Worm (Caenorhabditis elegans) whole organism, midembryonic: ENCODE results near the gene set-5.

Experiments used
- cog-1 ChIP-seq: sonication (generic microtip); optimal IDR thresholded peaks from 2 replicates; lab custom pipeline; 2016; ENCODE audit warnings: missing genetic modification characterization, missing compliant biosample characterization
- flt-1 ChIP-seq: fragments of 200-800 bp; sonication (Bioruptor generic); IDR thresholded peaks from 2 replicates; pipeline ENCODE4 v1.3.6; 2022; ENCODE audit warnings: missing genetic modification characterization, missing compliant biosample characterization
- ref-1 ChIP-seq: fragments of 200-800 bp; sonication (Bioruptor generic); conservative IDR thresholded peaks from 2 replicates; pipeline ENCODE4 v1.3.6; 2022; ENCODE audit warnings: missing genetic modification reagents, missing genetic modification characterization, missing compliant biosample characterization
- ztf-29 ChIP-seq: fragments of 200-800 bp; sonication (Bioruptor generic); IDR thresholded peaks from 2 replicates; pipeline ENCODE4 v1.3.6; 2022; ENCODE audit warnings: missing genetic modification reagents, missing genetic modification characterization, missing compliant biosample characterization

DNA sequence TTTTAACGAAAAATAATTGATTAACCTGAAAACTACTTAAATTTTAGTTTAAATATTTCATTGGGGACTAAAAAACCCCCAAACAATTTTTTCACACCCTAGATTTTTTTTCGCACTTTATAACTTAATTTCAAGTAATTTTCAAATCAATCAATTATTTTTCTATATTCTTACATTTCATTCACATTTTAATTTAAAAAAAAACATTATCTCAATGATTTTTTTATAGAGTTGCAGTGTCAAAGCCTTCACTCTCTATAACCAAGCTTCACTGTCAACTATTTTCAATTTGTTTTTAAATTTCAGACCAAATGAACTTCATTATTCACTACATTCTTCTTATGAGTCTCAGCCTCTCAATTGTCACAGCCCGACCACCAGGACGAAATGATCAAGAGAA, 27.8 kb downstream of the set-5 start, which contains the start of gene Y50E8A.1:
- no peak for TF ChIP-seq ref-1 (GFP tag; lab: Robert Waterston, UW)
- TF ChIP-seq ztf-29 (GFP tag; lab: Robert Waterston, UW) = no peak
- no peak for TF ChIP-seq flt-1 (GFP tag; lab: Robert Waterston, UW)
- no peak for TF ChIP-seq cog-1 (tag; lab: Kevin White, UChicago)
